Worm (Caenorhabditis elegans) whole organism, late embryonic: ENCODE data around the gene ckb-2.

ENCODE experiments used
- K09A11.1 ChIP-seq: sonication (generic microtip); optimal IDR thresholded peaks from 2 replicates; lab custom pipeline; 2017; ENCODE audit warnings: antibody characterized with exemption, mild to moderate bottlenecking, missing genetic modification characterization, missing compliant biosample characterization; ENCODE audit not compliant: insufficient read depth
- ceh-48 ChIP-seq: sonication (generic microtip); optimal IDR thresholded peaks from 2 replicates; lab custom pipeline; 2016; ENCODE audit warnings: missing genetic modification characterization, inconsistent platforms, missing compliant biosample characterization
- nhr-11 ChIP-seq: fragments of 150-350 bp; optimal IDR thresholded peaks from 2 replicates; lab custom pipeline; 2014; ENCODE audit warnings: missing biosample characterization, missing genetic modification characterization
- pqm-1 ChIP-seq: sonication (generic microtip); optimal IDR thresholded peaks from 2 replicates; lab custom pipeline; 2016; ENCODE audit warnings: missing genetic modification characterization, missing compliant biosample characterization

ce11 chrIII:4398463-4398862 is 30.7 kb downstream of the ckb-2 start, which contains the start of gene R07E5.6:
- no peak for TF ChIP-seq nhr-11
- TF ChIP-seq K09A11.1, result no peak
- TF ChIP-seq ceh-48 (tag; lab: Kevin White, UChicago), result no peak
- TF ChIP-seq pqm-1, result no peak
